Worm (Caenorhabditis elegans): ENCODE results near the gene kin-19.

- TF ChIP-seq unc-39 (tag; optimal IDR thresholded peaks at IDR 0.05), result no peak
- no peak for TF ChIP-seq snpc-1.2 (GFP tag; IDR thresholded peaks at IDR 0.05)
- no peak for TF ChIP-seq ama-1 (optimal IDR thresholded peaks at IDR 0.05)
Measured at ce11 chrIII:4113594-4113993, 27.2 kb upstream of the kin-19 start.

Measured in whole organism, L4 larva.